Fruit fly (Drosophila melanogaster) whole organism, embryonic: ENCODE results near the gene CG11726.

Experiments
- Ada2b ChIP-seq: fragments of 200-800 bp; sonication (Bioruptor generic); IDR thresholded peaks from 2 replicates; pipeline ENCODE4 v1.3.6; 2022; ENCODE audit warnings: missing biosample characterization, missing genetic modification characterization
- Atf6 ChIP-seq: fragments of 200-800 bp; sonication (Bioruptor generic); IDR thresholded peaks from 2 replicates; pipeline ENCODE4 v1.3.6; 2022; ENCODE audit warnings: missing biosample characterization, missing genetic modification characterization
- Awh ChIP-seq: fragments of 200-800 bp; sonication (Bioruptor generic); IDR thresholded peaks from 2 replicates; pipeline ENCODE4, ENCODE4 v1.3.6; 2022; ENCODE audit warnings: missing biosample characterization, missing genetic modification characterization
- CG12155 ChIP-seq: fragments of 200-800 bp; sonication (Bioruptor generic); optimal IDR thresholded peaks from 3 replicates; lab custom pipeline; 2016; ENCODE audit warnings: missing biosample characterization, missing genetic modification characterization
- CG12659 ChIP-seq: fragments of 200-800 bp; sonication (Bioruptor generic); optimal IDR thresholded peaks from 3 replicates; lab custom pipeline; 2017; ENCODE audit warnings: mild to moderate bottlenecking, missing biosample characterization, missing genetic modification reagents, missing genetic modification characterization
- CG12769 ChIP-seq: fragments of 200-800 bp; sonication (Bioruptor generic); optimal IDR thresholded peaks from 2 replicates; lab custom pipeline; 2019; ENCODE audit warnings: missing biosample characterization, mild to moderate bottlenecking, missing genetic modification characterization, moderate library complexity
- CG12942 ChIP-seq: fragments of 200-800 bp; sonication (Bioruptor generic); optimal IDR thresholded peaks from 3 replicates; lab custom pipeline; 2016; ENCODE audit warnings: missing biosample characterization, missing genetic modification characterization
- CG14050 ChIP-seq: fragments of 200-800 bp; sonication (Bioruptor generic); IDR thresholded peaks from 3 replicates; pipeline ENCODE4 v1.3.6; 2022; ENCODE audit warnings: missing biosample characterization, missing genetic modification characterization
- CG15479 ChIP-seq: fragments of 200-800 bp; sonication (Bioruptor generic); optimal IDR thresholded peaks from 3 replicates; lab custom pipeline; 2019; ENCODE audit warnings: missing biosample characterization, mild to moderate bottlenecking, missing genetic modification characterization, moderate library complexity
- CG17186 ChIP-seq: fragments of 200-800 bp; sonication (Bioruptor generic); optimal IDR thresholded peaks from 3 replicates; lab custom pipeline; 2017; ENCODE audit warnings: missing biosample characterization, missing genetic modification reagents, missing genetic modification characterization
- CG17912 ChIP-seq: fragments of 200-800 bp; sonication (Bioruptor generic); optimal IDR thresholded peaks from 2 replicates; lab custom pipeline; 2018; ENCODE audit warnings: missing biosample characterization, mild to moderate bottlenecking, missing genetic modification characterization
- CG31224 ChIP-seq: fragments of 200-800 bp; sonication (Bioruptor generic); IDR thresholded peaks from 2 replicates; pipeline ENCODE4 v1.3.6; 2022; ENCODE audit warnings: missing biosample characterization, missing genetic modification characterization
- CG34224 ChIP-seq: fragments of 200-800 bp; sonication (Bioruptor generic); IDR thresholded peaks from 3 replicates; pipeline ENCODE4 v1.3.6; 2022; ENCODE audit warnings: missing biosample characterization, missing genetic modification characterization; ENCODE audit not compliant: partially characterized antibody
- CG4707 ChIP-seq: fragments of 200-800 bp; sonication (Bioruptor generic); optimal IDR thresholded peaks from 2 replicates; lab custom pipeline; 2018; ENCODE audit warnings: missing biosample characterization, mild to moderate bottlenecking, missing genetic modification characterization, moderate library complexity
- CG4730 ChIP-seq: fragments of 200-800 bp; sonication (Bioruptor generic); IDR thresholded peaks from 2 replicates; pipeline ENCODE4 v1.3.6; 2022; ENCODE audit warnings: missing biosample characterization, missing genetic modification characterization
- CG6175 ChIP-seq: fragments of 200-800 bp; sonication (Bioruptor generic); IDR thresholded peaks from 3 replicates; pipeline ENCODE4 v1.3.6; 2022; ENCODE audit warnings: missing biosample characterization, missing genetic modification characterization
- CG7963 ChIP-seq: fragments of 200-800 bp; sonication (Bioruptor generic); IDR thresholded peaks from 3 replicates; pipeline ENCODE4 v1.3.6; 2022; ENCODE audit warnings: missing biosample characterization, missing genetic modification characterization; ENCODE audit not compliant: partially characterized antibody
- CG8478 ChIP-seq: fragments of >200 bp; optimal IDR thresholded peaks from 2 replicates; lab custom pipeline; 2018
- CG9932 ChIP-seq: fragments of 200-800 bp; sonication (Bioruptor generic); IDR thresholded peaks from 2 replicates; pipeline ENCODE4 v1.3.6; 2022; ENCODE audit warnings: missing biosample characterization, missing genetic modification characterization
- Deaf1 ChIP-seq: fragments of 200-800 bp; optimal IDR thresholded peaks from 3 replicates; lab custom pipeline; 2019; ENCODE audit warnings: missing biosample characterization, mild to moderate bottlenecking, missing genetic modification characterization, moderate library complexity
- Drgx ChIP-seq: fragments of 200-800 bp; sonication (Bioruptor generic); IDR thresholded peaks from 2 replicates; pipeline ENCODE4 v1.3.6; 2022; ENCODE audit warnings: missing biosample characterization, missing genetic modification characterization
- Hr39 ChIP-seq: fragments of >200 bp; optimal IDR thresholded peaks from 2 replicates; lab custom pipeline; 2017
- Hsf ChIP-seq: fragments of 200-800 bp; sonication (Bioruptor generic); optimal IDR thresholded peaks from 3 replicates; lab custom pipeline; 2016; ENCODE audit warnings: missing biosample characterization, missing genetic modification characterization
- MESR4 ChIP-seq: fragments of 200-800 bp; sonication (Bioruptor generic); optimal IDR thresholded peaks from 2 replicates; lab custom pipeline; 2018; ENCODE audit warnings: missing biosample characterization, mild to moderate bottlenecking, missing genetic modification characterization, moderate library complexity
- Mad ChIP-seq: fragments of 200-800 bp; sonication (Bioruptor generic); optimal IDR thresholded peaks from 2 replicates; lab custom pipeline; 2016; ENCODE audit warnings: missing biosample characterization, missing genetic modification characterization
- Med ChIP-seq: fragments of 200-800 bp; sonication (Bioruptor generic); peaks from one replicate; lab custom pipeline; 2016; ENCODE audit warnings: missing biosample characterization, missing genetic modification characterization, mild to moderate bottlenecking, inconsistent platforms, moderate library complexity
- Optix ChIP-seq: fragments of 200-800 bp; sonication (Bioruptor generic); IDR thresholded peaks from 3 replicates; pipeline ENCODE4 v1.3.6; 2022; ENCODE audit warnings: missing biosample characterization, missing genetic modification characterization
- Rfx ChIP-seq: fragments of 200-800 bp; sonication (Bioruptor generic); IDR thresholded peaks from 2 replicates; pipeline ENCODE4 v1.3.6; 2022; ENCODE audit warnings: missing biosample characterization, missing genetic modification characterization
- Sry-δ ChIP-seq: fragments of 200-800 bp; sonication (Bioruptor generic); optimal IDR thresholded peaks from 2 replicates; lab custom pipeline; 2016; ENCODE audit warnings: missing biosample characterization, missing genetic modification characterization
- Xrp1 ChIP-seq: fragments of 200-800 bp; sonication (Bioruptor generic); IDR thresholded peaks from 2 replicates; pipeline ENCODE4 v1.3.6; 2022; ENCODE audit warnings: missing biosample characterization, missing genetic modification characterization
- br ChIP-seq: fragments of >200 bp; optimal IDR thresholded peaks from 2 replicates; lab custom pipeline; 2017
- btn ChIP-seq: fragments of 200-800 bp; sonication (Bioruptor generic); optimal IDR thresholded peaks from 2 replicates; lab custom pipeline; 2016; ENCODE audit warnings: missing biosample characterization, missing genetic modification characterization
- cg ChIP-seq: fragments of 200-800 bp; sonication (Bioruptor generic); optimal IDR thresholded peaks from 3 replicates; lab custom pipeline; 2019; ENCODE audit warnings: missing biosample characterization, mild to moderate bottlenecking, missing genetic modification characterization, moderate library complexity
- chinmo ChIP-seq: fragments of 200-800 bp; sonication (Bioruptor generic); IDR thresholded peaks from 4 replicates; pipeline ENCODE4 v1.3.6; 2022; ENCODE audit warnings: missing biosample characterization, missing genetic modification characterization; ENCODE audit not compliant: partially characterized antibody
- crol ChIP-seq: fragments of 200-800 bp; sonication (Bioruptor generic); IDR thresholded peaks from 2 replicates; pipeline ENCODE4 v1.3.6; 2022; ENCODE audit warnings: missing biosample characterization, missing genetic modification characterization
- fd64A ChIP-seq: fragments of 200-800 bp; sonication (Bioruptor generic); optimal IDR thresholded peaks from 3 replicates; lab custom pipeline; 2018; ENCODE audit warnings: missing biosample characterization, mild to moderate bottlenecking, missing genetic modification characterization
- ham ChIP-seq: fragments of 200-800 bp; sonication (Bioruptor generic); IDR thresholded peaks from 2 replicates; pipeline ENCODE4 v1.3.6; 2022; ENCODE audit warnings: missing biosample characterization, missing genetic modification characterization
- hb ChIP-seq: fragments of 200-800 bp; sonication (Bioruptor generic); IDR thresholded peaks from 3 replicates; pipeline ENCODE4 v1.3.6; 2022; ENCODE audit warnings: missing biosample characterization, missing genetic modification characterization; ENCODE audit not compliant: partially characterized antibody
- ken ChIP-seq: fragments of 200-800 bp; sonication (Bioruptor generic); IDR thresholded peaks from 3 replicates; pipeline ENCODE4 v1.3.6; 2022; ENCODE audit warnings: missing biosample characterization, missing genetic modification characterization
- mam ChIP-seq: fragments of 200-800 bp; sonication (Bioruptor generic); optimal IDR thresholded peaks from 3 replicates; lab custom pipeline; 2016; ENCODE audit warnings: missing biosample characterization, missing genetic modification characterization
- phol ChIP-seq: fragments of 200-800 bp; sonication (Bioruptor generic); optimal IDR thresholded peaks from 3 replicates; lab custom pipeline; 2018; ENCODE audit warnings: missing biosample characterization, mild to moderate bottlenecking, missing genetic modification characterization, moderate library complexity
- prd ChIP-seq, 3 experiments: fragments of >200 bp in 2 of 3; fragments of 200-800 bp in 1 of 3; sonication (Bioruptor generic) in 1 of 3; optimal IDR thresholded peaks in 2 of 3; IDR thresholded peaks in 1 of 3; 2 replicates in 2 of 3; 3 replicates in 1 of 3; pipeline versions ENCODE4 v1.3.6 to Lab custom; 2017 to 2022; ENCODE audit warnings: missing biosample characterization in 1 of 3, missing genetic modification characterization in 1 of 3
- ranshi ChIP-seq: fragments of 200-800 bp; sonication (Bioruptor generic); IDR thresholded peaks from 2 replicates; pipeline ENCODE4 v1.3.6; 2022; ENCODE audit warnings: missing biosample characterization, missing genetic modification characterization
- slbo ChIP-seq: fragments of 200-800 bp; sonication (Bioruptor generic); IDR thresholded peaks from 2 replicates; pipeline ENCODE4 v1.3.6; 2022; ENCODE audit warnings: missing biosample characterization, missing genetic modification characterization
- sr ChIP-seq: fragments of 200-800 bp; sonication (Bioruptor generic); IDR thresholded peaks from 3 replicates; pipeline ENCODE4 v1.3.6; 2022; ENCODE audit warnings: missing biosample characterization, missing genetic modification characterization
- unc-4 ChIP-seq: fragments of 200-800 bp; sonication (Bioruptor generic); IDR thresholded peaks from 2 replicates; pipeline ENCODE4 v1.3.6; 2022; ENCODE audit warnings: missing biosample characterization, missing genetic modification characterization; ENCODE audit not compliant: partially characterized antibody
- usp ChIP-seq: fragments of >200 bp; optimal IDR thresholded peaks from 2 replicates; lab custom pipeline; 2017; ENCODE audit warnings: missing biosample characterization, missing genetic modification characterization
- vvl ChIP-seq: fragments of 200-800 bp; sonication (Bioruptor generic); IDR thresholded peaks from 2 replicates; pipeline ENCODE4 v1.3.6; 2022; ENCODE audit warnings: missing biosample characterization, missing genetic modification characterization
- zfh1 ChIP-seq: fragments of 200-800 bp; sonication (Bioruptor generic); IDR thresholded peaks from 3 replicates; pipeline ENCODE4 v1.3.6; 2022; ENCODE audit warnings: missing biosample characterization, missing genetic modification characterization

CG11726 gene

DNA sequence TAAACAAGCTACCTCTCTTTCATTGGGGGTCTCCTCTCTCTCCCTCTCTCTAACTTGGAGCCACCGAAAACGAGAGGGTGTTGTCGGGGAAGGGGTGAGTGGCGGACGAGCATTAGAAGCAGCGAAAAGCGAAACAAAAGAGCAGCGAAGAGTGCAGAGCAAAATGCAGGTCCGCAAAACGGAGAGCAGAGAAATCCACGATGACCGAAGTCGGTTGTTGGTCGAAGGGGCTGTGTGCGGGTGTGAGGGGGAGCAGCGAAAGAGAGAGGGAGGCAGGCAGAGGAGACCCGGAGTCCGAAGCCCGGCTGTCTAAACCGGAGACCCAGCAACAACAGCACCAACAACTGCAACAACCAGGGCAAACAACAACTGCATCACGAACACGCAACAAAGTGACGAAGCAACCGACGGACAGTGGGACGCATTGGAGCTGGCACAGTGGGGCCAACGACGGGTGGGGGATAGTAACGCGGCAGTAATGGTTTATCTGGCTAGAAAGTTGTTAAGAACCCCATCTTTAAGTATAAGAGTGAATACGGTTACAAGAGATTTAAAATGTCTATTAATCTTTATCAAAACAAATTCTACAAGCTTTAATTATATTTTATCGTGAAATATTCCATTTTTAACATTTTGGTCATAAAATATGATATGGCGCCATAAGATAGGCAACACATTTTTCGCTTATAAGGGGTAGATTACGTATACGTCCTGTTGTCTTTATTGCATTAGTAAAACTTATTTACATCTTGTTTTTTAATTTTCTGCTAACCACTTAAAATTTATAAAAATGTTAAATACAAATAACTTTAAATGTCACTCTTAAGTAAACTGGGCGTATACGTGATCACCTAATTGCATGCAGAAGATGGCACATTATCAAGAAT lies 28.8 kb upstream of the CG11726 start (continued):
- TF ChIP-seq Mad (GFP tag; lab: Kevin White, UChicago) (no peak), ranshi (GFP tag; lab: Robert Waterston, UW) (0 out of 2 replicates have a peak, but pooled peaks have one; percentile 20), Ada2b (GFP tag; lab: Robert Waterston, UW) (no peak), CG4707 (GFP tag; lab: Kevin White, UChicago) (peak; percentile 71), CG17912 (GFP tag; lab: Kevin White, UChicago) (no peak), phol (tag; lab: Kevin White, UChicago) (peak; percentile 31), MESR4 (GFP tag; lab: Kevin White, UChicago) (no peak), unc-4 (GFP tag; lab: Robert Waterston, UW) (no peak), Sry-δ (no peak), prd (optimal IDR thresholded peaks at IDR 0.05; lab: Kevin White, UChicago) (no peak), prd (GFP tag; IDR thresholded peaks at IDR 0.05; lab: Robert Waterston, UW) (peak; percentile 27; the same call in 1 of the 3 replicates), Deaf1 (peak; percentile 37), CG15479 (no peak), Xrp1 (peak; percentile 5; the same call in 1 of the 2 replicates), br (lab: Kevin White, UChicago) (no peak), CG8478 (peak; percentile 47), Hsf (GFP tag; lab: Kevin White, UChicago) (peak; percentile 5), CG12155 (GFP tag; lab: Kevin White, UChicago) (no peak)

DNA sequence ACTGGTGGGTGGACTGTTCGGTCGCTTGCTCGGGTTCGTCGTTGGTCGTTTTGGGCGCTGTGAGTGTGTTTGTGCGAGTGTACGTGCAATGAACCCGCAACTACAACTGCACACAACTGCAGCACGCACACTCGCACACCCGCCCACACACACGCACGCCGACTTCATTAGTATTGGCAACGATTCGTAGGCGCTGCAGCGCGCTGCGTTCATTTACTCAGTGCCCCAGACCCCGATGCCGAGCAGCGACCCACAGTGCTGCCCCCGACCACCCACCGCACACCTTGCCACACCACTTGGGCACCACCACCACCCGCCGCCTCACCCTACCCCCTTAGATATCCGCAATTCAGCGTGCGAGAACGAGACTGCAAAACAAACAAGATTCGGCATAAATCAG lies 28.1 kb upstream of the CG11726 start:
- TF ChIP-seq Hr39: peak; percentile 52
- TF ChIP-seq CG7963 (GFP tag; lab: Robert Waterston, UW): no peak
- TF ChIP-seq CG12659: no peak
- TF ChIP-seq hb: 0 out of 3 replicates have a peak, but pooled peaks have one; percentile 9
- peak; percentile 52 for TF ChIP-seq cg (GFP tag; lab: Kevin White, UChicago)
- TF ChIP-seq mam (GFP tag; lab: Kevin White, UChicago): no peak
- peak; percentile 47 for TF ChIP-seq CG12769 (tag; lab: Kevin White, UChicago)
- TF ChIP-seq CG9932 (GFP tag; lab: Robert Waterston, UW): 0 out of 2 replicates have a peak, but pooled peaks have one; percentile 24
- 0 out of 2 replicates have a peak, but pooled peaks have one; percentile 25 for TF ChIP-seq ham (GFP tag; lab: Robert Waterston, UW)
- no peak for TF ChIP-seq slbo (GFP tag; lab: Robert Waterston, UW)
- peak; percentile 86 for TF ChIP-seq crol (GFP tag; lab: Robert Waterston, UW)
- TF ChIP-seq CG6175: peak; percentile 78
- TF ChIP-seq chinmo (GFP tag; lab: Robert Waterston, UW): 0 out of 4 replicates have a peak, but pooled peaks have one; percentile 42
- TF ChIP-seq zfh1 (GFP tag; lab: Robert Waterston, UW): 0 out of 3 replicates have a peak, but pooled peaks have one; percentile 14
- 0 out of 2 replicates have a peak, but pooled peaks have one; percentile 10 for TF ChIP-seq Atf6 (GFP tag; lab: Robert Waterston, UW)
- TF ChIP-seq sr (GFP tag; lab: Robert Waterston, UW): peak; percentile 77
- no peak for TF ChIP-seq usp (GFP tag; lab: Kevin White, UChicago)
- TF ChIP-seq CG31224 (GFP tag; lab: Robert Waterston, UW): no peak
- no peak for TF ChIP-seq btn (GFP tag; lab: Kevin White, UChicago)
- TF ChIP-seq Med: peak; percentile 50
- TF ChIP-seq vvl (GFP tag; lab: Robert Waterston, UW): peak; percentile 43
- TF ChIP-seq CG12942 (GFP tag; lab: Kevin White, UChicago): no peak
- TF ChIP-seq fd64A (GFP tag; lab: Kevin White, UChicago): peak; percentile 37
- no peak for TF ChIP-seq CG14050 (GFP tag; lab: Robert Waterston, UW)
- TF ChIP-seq Awh: 0 out of 2 replicates have a peak, but pooled peaks have one; percentile 30
- peak; percentile 79 for TF ChIP-seq Drgx (GFP tag; lab: Robert Waterston, UW)
- TF ChIP-seq ken: 0 out of 3 replicates have a peak, but pooled peaks have one; percentile 24
- 0 out of 2 replicates have a peak, but pooled peaks have one; percentile 19 for TF ChIP-seq CG4730 (GFP tag; lab: Robert Waterston, UW)
- 0 out of 2 replicates have a peak, but pooled peaks have one; percentile 23 for TF ChIP-seq Rfx
- 0 out of 3 replicates have a peak, but pooled peaks have one; percentile 23 for TF ChIP-seq Optix (GFP tag; lab: Robert Waterston, UW)
- TF ChIP-seq CG34224 (GFP tag; lab: Robert Waterston, UW): no peak
- TF ChIP-seq CG17186 (GFP tag; lab: Kevin White, UChicago): no peak
